Comparison of ENCODE assay signal across 3 worm cellular contexts in genomic region chrII:2758476-2758875, ce11.
A peak's percentile ranks its signal among the peaks of the same experiment; 100 is the strongest.
TF ChIP-seq lines count a peak whose summit lies in the region.

TSS of gene fbxb-107 (plus strand) at chrII:2758772.

TF ChIP-seq in whole organism, late embryonic, 69 proteins besides CTCF, POLR2A, EP300 and RAD21:
- TF ChIP-seq pqm-1 (tag; optimal IDR thresholded peaks at IDR 0.05; lab: Kevin White, UChicago) (no peak), ceh-48 (tag; optimal IDR thresholded peaks at IDR 0.05; lab: Kevin White, UChicago) (peak; percentile 54), hlh-30 (tag; optimal IDR thresholded peaks at IDR 0.05; lab: Kevin White, UChicago; ENCODE audit: insufficient read depth) (peak; percentile 72)

TF ChIP-seq in whole organism, midembryonic, 9 proteins besides CTCF, POLR2A, EP300 and RAD21:
- no peak for TF ChIP-seq ref-1 (GFP tag; conservative IDR thresholded peaks at IDR 0.05; lab: Robert Waterston, UW)
- TF ChIP-seq flt-1 (GFP tag; IDR thresholded peaks at IDR 0.05; lab: Robert Waterston, UW) = no peak
- TF ChIP-seq T22C8.4 (GFP tag; IDR thresholded peaks at IDR 0.05; lab: Robert Waterston, UW) = peak; percentile 18; the same call in 1 of the 2 replicates
TF ChIP-seq in whole organism, midembryonic: peak in this region for 1.

TF ChIP-seq in whole organism, mixed stage, embryonic, 35 proteins besides CTCF, POLR2A, EP300 and RAD21:
- TF ChIP-seq mep-1 (tag; optimal IDR thresholded peaks at IDR 0.05; lab: Kevin White, UChicago) = no peak
- no peak for TF ChIP-seq zip-8 (tag; optimal IDR thresholded peaks at IDR 0.05; lab: Kevin White, UChicago)
- peak; percentile 99 for TF ChIP-seq ceh-39 (tag; optimal IDR thresholded peaks at IDR 0.05; lab: Kevin White, UChicago)
- TF ChIP-seq nhr-2 (tag; optimal IDR thresholded peaks at IDR 0.05; lab: Kevin White, UChicago) = no peak
- TF ChIP-seq bed-3 (GFP tag; optimal IDR thresholded peaks at IDR 0.05; lab: Kevin White, UChicago) = no peak
- no peak for TF ChIP-seq sptf-1 (tag; optimal IDR thresholded peaks at IDR 0.05; lab: Kevin White, UChicago)
